Fruit fly (Drosophila melanogaster) whole organism, embryonic: ENCODE results near the gene pall.

Experiments
- Atf6 ChIP-seq: fragments of 200-800 bp; sonication (Bioruptor generic); IDR thresholded peaks from 2 replicates; pipeline ENCODE4 v1.3.6; 2022; ENCODE audit warnings: missing biosample characterization, missing genetic modification characterization
- B-H1 ChIP-seq: fragments of 200-800 bp; sonication (Bioruptor generic); IDR thresholded peaks from 3 replicates; pipeline ENCODE4 v1.3.6; 2022; ENCODE audit warnings: missing biosample characterization, missing genetic modification characterization
- B-H2 ChIP-seq: fragments of 200-800 bp; sonication (Bioruptor generic); optimal IDR thresholded peaks from 2 replicates; lab custom pipeline; 2018; ENCODE audit warnings: missing biosample characterization, mild to moderate bottlenecking, missing genetic modification characterization
- CG10147 ChIP-seq: fragments of 200-800 bp; sonication (Bioruptor generic); optimal IDR thresholded peaks from 2 replicates; lab custom pipeline; 2019; ENCODE audit warnings: missing biosample characterization, mild to moderate bottlenecking, missing genetic modification characterization, moderate library complexity
- CG10267 ChIP-seq: fragments of 200-800 bp; sonication (Bioruptor generic); optimal IDR thresholded peaks from 2 replicates; lab custom pipeline; 2018; ENCODE audit warnings: missing biosample characterization, mild to moderate bottlenecking, missing genetic modification characterization, moderate library complexity
- CG10366 ChIP-seq: fragments of 200-800 bp; sonication (Bioruptor generic); IDR thresholded peaks from 2 replicates; pipeline ENCODE4 v1.3.6; 2022; ENCODE audit warnings: missing biosample characterization, missing genetic modification characterization
- CG11085 ChIP-seq: fragments of 200-800 bp; sonication (Bioruptor generic); IDR thresholded peaks from 2 replicates; pipeline ENCODE4 v1.3.6; 2022; ENCODE audit warnings: missing biosample characterization, missing genetic modification characterization
- CG14710 ChIP-seq: fragments of 200-800 bp; sonication (Bioruptor generic); optimal IDR thresholded peaks from 3 replicates; lab custom pipeline; 2019; ENCODE audit warnings: missing biosample characterization, mild to moderate bottlenecking, missing genetic modification characterization, moderate library complexity
- CG15269 ChIP-seq: fragments of 200-800 bp; sonication (Bioruptor generic); optimal IDR thresholded peaks from 2 replicates; lab custom pipeline; 2018; ENCODE audit warnings: missing biosample characterization, mild to moderate bottlenecking, missing genetic modification characterization, moderate library complexity
- CG15514 ChIP-seq: fragments of 200-800 bp; sonication (Bioruptor generic); optimal IDR thresholded peaks from 3 replicates; lab custom pipeline; 2017; ENCODE audit warnings: missing biosample characterization, missing genetic modification characterization, mild to moderate bottlenecking, moderate library complexity, missing genetic modification reagents
- CG15601 ChIP-seq: fragments of 200-800 bp; sonication (Bioruptor generic); optimal IDR thresholded peaks from 3 replicates; lab custom pipeline; 2019; ENCODE audit warnings: missing biosample characterization, mild to moderate bottlenecking, missing genetic modification characterization, moderate library complexity
- CG17359 ChIP-seq: fragments of 200-800 bp; sonication (Bioruptor generic); optimal IDR thresholded peaks from 3 replicates; lab custom pipeline; 2018; ENCODE audit warnings: missing biosample characterization, mild to moderate bottlenecking, missing genetic modification characterization, moderate library complexity
- CG2199 ChIP-seq: fragments of 200-800 bp; sonication (Bioruptor generic); IDR thresholded peaks from 3 replicates; pipeline ENCODE4 v1.3.6; 2022; ENCODE audit warnings: missing biosample characterization, missing genetic modification characterization
- CG2202 ChIP-seq: fragments of 200-800 bp; sonication (Bioruptor generic); optimal IDR thresholded peaks from 2 replicates; lab custom pipeline; 2018; ENCODE audit warnings: missing biosample characterization, mild to moderate bottlenecking, missing genetic modification characterization
- CG30020 ChIP-seq: fragments of 200-800 bp; optimal IDR thresholded peaks from 2 replicates; lab custom pipeline; 2019; ENCODE audit warnings: missing biosample characterization, mild to moderate bottlenecking, missing genetic modification characterization, moderate library complexity
- CG31365 ChIP-seq: fragments of 200-800 bp; sonication (Bioruptor generic); optimal IDR thresholded peaks from 2 replicates; lab custom pipeline; 2018; ENCODE audit warnings: missing biosample characterization, mild to moderate bottlenecking, missing genetic modification characterization
- CG3163 ChIP-seq: fragments of 200-800 bp; sonication (Bioruptor generic); optimal IDR thresholded peaks from 3 replicates; lab custom pipeline; 2016; ENCODE audit warnings: missing biosample characterization, missing genetic modification characterization
- CG5953 ChIP-seq: fragments of 200-800 bp; sonication (Bioruptor generic); IDR thresholded peaks from 2 replicates; pipeline ENCODE4 v1.3.6; 2022; ENCODE audit warnings: missing biosample characterization, missing genetic modification characterization
- CG6791 ChIP-seq: fragments of 200-800 bp; sonication (Bioruptor generic); IDR thresholded peaks from 3 replicates; pipeline ENCODE4 v1.3.6; 2022; ENCODE audit warnings: missing biosample characterization, missing genetic modification characterization; ENCODE audit not compliant: partially characterized antibody
- CG7839 ChIP-seq: fragments of 200-800 bp; sonication (Bioruptor generic); optimal IDR thresholded peaks from 3 replicates; lab custom pipeline; 2018; ENCODE audit warnings: missing biosample characterization, mild to moderate bottlenecking, missing genetic modification characterization, moderate library complexity
- CG7963 ChIP-seq: fragments of 200-800 bp; sonication (Bioruptor generic); IDR thresholded peaks from 3 replicates; pipeline ENCODE4 v1.3.6; 2022; ENCODE audit warnings: missing biosample characterization, missing genetic modification characterization; ENCODE audit not compliant: partially characterized antibody
- CG8944 ChIP-seq: fragments of 200-800 bp; sonication (Bioruptor generic); optimal IDR thresholded peaks from 3 replicates; lab custom pipeline; 2016; ENCODE audit warnings: missing biosample characterization, missing genetic modification characterization
- CG9437 ChIP-seq: fragments of 200-800 bp; sonication (Bioruptor generic); optimal IDR thresholded peaks from 2 replicates; lab custom pipeline; 2018; ENCODE audit warnings: missing biosample characterization, mild to moderate bottlenecking, missing genetic modification characterization
- CG9797 ChIP-seq: fragments of 200-800 bp; sonication (Bioruptor generic); optimal IDR thresholded peaks from 3 replicates; lab custom pipeline; 2018; ENCODE audit warnings: missing biosample characterization, mild to moderate bottlenecking, missing genetic modification characterization
- CoRest ChIP-seq: fragments of 200-800 bp; sonication (Bioruptor generic); optimal IDR thresholded peaks from 3 replicates; lab custom pipeline; 2018; ENCODE audit warnings: missing biosample characterization, mild to moderate bottlenecking, missing genetic modification characterization, moderate library complexity
- Deaf1 ChIP-seq: fragments of 200-800 bp; optimal IDR thresholded peaks from 3 replicates; lab custom pipeline; 2019; ENCODE audit warnings: missing biosample characterization, mild to moderate bottlenecking, missing genetic modification characterization, moderate library complexity
- Gug ChIP-seq: fragments of 200-800 bp; sonication (Bioruptor generic); IDR thresholded peaks from 4 replicates; pipeline ENCODE4 v1.3.6; 2022; ENCODE audit warnings: missing biosample characterization, missing genetic modification characterization
- Med ChIP-seq: fragments of 200-800 bp; sonication (Bioruptor generic); peaks from one replicate; lab custom pipeline; 2016; ENCODE audit warnings: missing biosample characterization, missing genetic modification characterization, mild to moderate bottlenecking, inconsistent platforms, moderate library complexity
- NC2α ChIP-seq: fragments of 200-800 bp; sonication (Bioruptor generic); optimal IDR thresholded peaks from 2 replicates; lab custom pipeline; 2016; ENCODE audit warnings: missing biosample characterization, missing genetic modification characterization
- Oli ChIP-seq: fragments of 200-800 bp; sonication (Bioruptor generic); optimal IDR thresholded peaks from 2 replicates; lab custom pipeline; 2018; ENCODE audit warnings: missing biosample characterization, mild to moderate bottlenecking, missing genetic modification characterization, moderate library complexity
- Rfx ChIP-seq: fragments of 200-800 bp; sonication (Bioruptor generic); IDR thresholded peaks from 2 replicates; pipeline ENCODE4 v1.3.6; 2022; ENCODE audit warnings: missing biosample characterization, missing genetic modification characterization
- Sin3A ChIP-seq: fragments of >200 bp; optimal IDR thresholded peaks from 2 replicates; lab custom pipeline; 2018
- ash1 ChIP-seq: fragments of 200-800 bp; sonication (Bioruptor generic); optimal IDR thresholded peaks from 2 replicates; lab custom pipeline; 2018; ENCODE audit warnings: missing biosample characterization, mild to moderate bottlenecking, missing genetic modification characterization
- br ChIP-seq: fragments of >200 bp; optimal IDR thresholded peaks from 2 replicates; lab custom pipeline; 2017
- bsh ChIP-seq, 2 experiments: fragments of 200-800 bp; sonication (Bioruptor generic); optimal IDR thresholded peaks; 2 replicates each; lab custom pipeline; 2017 to 2018; ENCODE audit warnings: mild to moderate bottlenecking in 2 of 2, missing biosample characterization in 2 of 2, missing genetic modification characterization in 2 of 2, moderate library complexity in 1 of 2
- dm ChIP-seq: fragments of 200-800 bp; sonication (Bioruptor generic); optimal IDR thresholded peaks from 3 replicates; lab custom pipeline; 2016; ENCODE audit warnings: missing biosample characterization, missing genetic modification characterization
- emc ChIP-seq: fragments of 200-800 bp; sonication (Bioruptor generic); optimal IDR thresholded peaks from 2 replicates; lab custom pipeline; 2016; ENCODE audit warnings: missing biosample characterization, missing genetic modification characterization
- esg ChIP-seq: fragments of 200-800 bp; sonication (Bioruptor generic); conservative IDR thresholded peaks from 2 replicates; pipeline ENCODE4 v1.3.6; 2022; ENCODE audit warnings: missing biosample characterization, missing genetic modification characterization
- gcm2 ChIP-seq: fragments of 200-800 bp; sonication (Bioruptor generic); optimal IDR thresholded peaks from 2 replicates; lab custom pipeline; 2016; ENCODE audit warnings: missing biosample characterization, missing genetic modification characterization
- klu ChIP-seq: fragments of 200-800 bp; sonication (Bioruptor generic); IDR thresholded peaks from 2 replicates; pipeline ENCODE4 v1.3.6; 2022; ENCODE audit warnings: missing biosample characterization, missing genetic modification characterization
- lilli ChIP-seq: fragments of 200-800 bp; sonication (Bioruptor generic); optimal IDR thresholded peaks from 3 replicates; lab custom pipeline; 2016; ENCODE audit warnings: missing biosample characterization, missing genetic modification characterization
- mld ChIP-seq: fragments of 200-800 bp; sonication (Bioruptor generic); IDR thresholded peaks from 3 replicates; pipeline ENCODE4 v1.3.6; 2022; ENCODE audit warnings: missing biosample characterization, missing genetic modification characterization; ENCODE audit not compliant: partially characterized antibody
- nom ChIP-seq: fragments of 200-800 bp; sonication (Bioruptor generic); optimal IDR thresholded peaks from 2 replicates; lab custom pipeline; 2017; ENCODE audit warnings: missing biosample characterization, missing genetic modification characterization, mild to moderate bottlenecking, moderate library complexity, missing genetic modification reagents
- onecut ChIP-seq: fragments of 200-800 bp; sonication (Bioruptor generic); IDR thresholded peaks from 2 replicates; pipeline ENCODE4 v1.3.6; 2022; ENCODE audit warnings: missing biosample characterization, missing genetic modification characterization
- prd ChIP-seq, 3 experiments: fragments of >200 bp in 2 of 3; fragments of 200-800 bp in 1 of 3; sonication (Bioruptor generic) in 1 of 3; optimal IDR thresholded peaks in 2 of 3; IDR thresholded peaks in 1 of 3; 2 replicates in 2 of 3; 3 replicates in 1 of 3; pipeline versions ENCODE4 v1.3.6 to Lab custom; 2017 to 2022; ENCODE audit warnings: missing biosample characterization in 1 of 3, missing genetic modification characterization in 1 of 3
- so ChIP-seq: fragments of 200-800 bp; sonication (Bioruptor generic); IDR thresholded peaks from 3 replicates; pipeline ENCODE4 v1.3.6; 2022; ENCODE audit warnings: missing biosample characterization, missing genetic modification characterization
- sob ChIP-seq: fragments of 200-800 bp; sonication (Bioruptor generic); IDR thresholded peaks from 2 replicates; pipeline ENCODE4 v1.3.6; 2022; ENCODE audit warnings: missing biosample characterization, missing genetic modification characterization
- zfh1 ChIP-seq: fragments of 200-800 bp; sonication (Bioruptor generic); IDR thresholded peaks from 3 replicates; pipeline ENCODE4 v1.3.6; 2022; ENCODE audit warnings: missing biosample characterization, missing genetic modification characterization

pall gene

DNA sequence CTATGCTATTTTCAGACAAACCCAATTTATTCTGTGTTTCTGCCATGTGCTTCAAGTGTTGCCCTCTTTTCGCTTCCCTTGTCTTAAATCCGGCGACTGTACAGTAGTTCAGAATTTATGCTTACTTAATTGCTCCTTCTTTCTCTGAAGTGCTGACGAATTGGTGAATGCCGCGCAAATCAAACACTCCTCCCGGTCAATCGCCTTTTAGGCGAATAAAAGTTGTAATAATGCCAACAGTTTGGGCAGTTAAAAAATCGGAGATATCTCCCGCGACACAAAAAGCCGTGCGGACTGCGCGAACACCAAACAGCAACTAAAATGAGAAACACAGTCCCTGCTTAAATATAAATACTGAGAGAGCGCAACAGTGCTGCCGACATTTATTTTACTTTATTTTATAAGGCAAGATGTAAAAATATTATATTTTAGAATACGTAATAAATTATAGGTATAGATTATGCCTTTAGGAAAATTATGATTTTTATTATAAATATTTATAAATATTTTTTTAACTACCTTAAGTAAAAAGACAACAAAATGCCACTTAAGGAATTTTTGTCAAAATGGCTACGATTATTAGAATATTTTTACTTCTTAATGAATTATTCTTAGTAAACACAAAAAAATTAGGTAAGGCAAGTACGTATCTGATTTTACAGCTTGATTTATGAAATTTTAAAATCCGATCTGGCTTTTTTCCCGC, 17.6 kb upstream of the pall start, which contains the start of gene path (continued):
- TF ChIP-seq B-H1 (GFP tag; lab: Robert Waterston, UW): no peak
- TF ChIP-seq Rfx (GFP tag; lab: Robert Waterston, UW): peak; percentile 29; the same call in 1 of the 2 replicates
- peak; percentile 47 for TF ChIP-seq Deaf1 (tag; lab: Kevin White, UChicago)
- no peak for TF ChIP-seq onecut (GFP tag; lab: Robert Waterston, UW)
- TF ChIP-seq Sin3A (lab: Kevin White, UChicago): no peak
- TF ChIP-seq br (lab: Kevin White, UChicago): no peak
- TF ChIP-seq CG8944 (GFP tag; lab: Kevin White, UChicago): no peak
- TF ChIP-seq CG17359: peak; percentile 39
- peak; percentile 28 for TF ChIP-seq CG15601 (tag; lab: Kevin White, UChicago)
- TF ChIP-seq ash1 (GFP tag; lab: Kevin White, UChicago): peak; percentile 7
- TF ChIP-seq gcm2 (GFP tag; lab: Kevin White, UChicago): no peak
- TF ChIP-seq CoRest (tag; lab: Kevin White, UChicago): peak; percentile 19
- TF ChIP-seq emc (GFP tag; lab: Kevin White, UChicago): no peak
- TF ChIP-seq bsh (GFP tag; optimal IDR thresholded peaks at IDR 0.05; lab: Kevin White, UChicago): peak in 1 of 2 experiments; percentile 25
- TF ChIP-seq CG10366 (GFP tag; lab: Robert Waterston, UW): peak; percentile 16; the same call in 1 of the 2 replicates
- peak; percentile 20 for TF ChIP-seq NC2α (GFP tag; lab: Kevin White, UChicago)
- no peak for TF ChIP-seq esg
- no peak for TF ChIP-seq CG5953 (GFP tag; lab: Robert Waterston, UW)
- peak; percentile 43 for TF ChIP-seq B-H2
- peak; percentile 56 for TF ChIP-seq CG7839 (tag; lab: Kevin White, UChicago)
- TF ChIP-seq CG7963 (GFP tag; lab: Robert Waterston, UW): no peak
- TF ChIP-seq prd (optimal IDR thresholded peaks at IDR 0.05; lab: Kevin White, UChicago): no peak
- 0 out of 3 replicates have a peak, but pooled peaks have one; percentile 19 for TF ChIP-seq prd (GFP tag; IDR thresholded peaks at IDR 0.05; lab: Robert Waterston, UW)
- no peak for TF ChIP-seq CG9797 (GFP tag; lab: Kevin White, UChicago)
- TF ChIP-seq nom (GFP tag; lab: Kevin White, UChicago): peak; percentile 19
- peak; percentile 33 for TF ChIP-seq Oli (tag; lab: Kevin White, UChicago)
- TF ChIP-seq sob (GFP tag; lab: Robert Waterston, UW): 0 out of 2 replicates have a peak, but pooled peaks have one; percentile 24
- TF ChIP-seq mld (GFP tag; lab: Robert Waterston, UW): no peak
- no peak for TF ChIP-seq so (GFP tag; lab: Robert Waterston, UW)
- TF ChIP-seq zfh1 (GFP tag; lab: Robert Waterston, UW): peak; percentile 44; the same call in 1 of the 3 replicates
- TF ChIP-seq CG11085 (GFP tag; lab: Robert Waterston, UW): 0 out of 2 replicates have a peak, but pooled peaks have one; percentile 18
- TF ChIP-seq Atf6 (GFP tag; lab: Robert Waterston, UW): 0 out of 2 replicates have a peak, but pooled peaks have one; percentile 24
- TF ChIP-seq Gug (GFP tag; lab: Robert Waterston, UW): 0 out of 4 replicates have a peak, but pooled peaks have one; percentile 12
- TF ChIP-seq CG10267 (tag; lab: Kevin White, UChicago): peak; percentile 66
- TF ChIP-seq lilli (GFP tag; lab: Kevin White, UChicago): peak; percentile 24
- TF ChIP-seq CG10147: peak; percentile 22
- peak; percentile 85 for TF ChIP-seq Med (GFP tag; lab: Kevin White, UChicago)
- TF ChIP-seq dm (GFP tag; lab: Kevin White, UChicago): peak; percentile 57
- peak; percentile 88; the same call in 2 of the 3 replicates for TF ChIP-seq CG2199 (GFP tag; lab: Robert Waterston, UW)
- TF ChIP-seq CG14710 (tag; lab: Kevin White, UChicago): peak; percentile 66
- peak; percentile 14 for TF ChIP-seq CG30020 (tag; lab: Kevin White, UChicago)
- peak; percentile 11 for TF ChIP-seq CG9437 (GFP tag; lab: Kevin White, UChicago)
- TF ChIP-seq klu: no peak
- peak; percentile 2 for TF ChIP-seq CG31365 (tag; lab: Kevin White, UChicago)
- peak; percentile 54 for TF ChIP-seq CG3163 (GFP tag; lab: Kevin White, UChicago)
- TF ChIP-seq CG15514 (GFP tag; lab: Kevin White, UChicago): peak; percentile 38
- TF ChIP-seq CG15269 (tag; lab: Kevin White, UChicago): peak; percentile 37
- peak; percentile 13 for TF ChIP-seq CG2202 (tag; lab: Kevin White, UChicago)
- TF ChIP-seq CG6791 (GFP tag; lab: Robert Waterston, UW): peak; percentile 35; the same call in 1 of the 3 replicates
